Fruit fly (Drosophila melanogaster) whole organism, wandering third instar larva: ENCODE data around the gene lab.

Source experiments
- Abd-B ChIP-seq: fragments of >200 bp; optimal IDR thresholded peaks from 2 replicates; lab custom pipeline; 2017; ENCODE audit warnings: missing biosample characterization, missing genetic modification characterization
- CG32264 ChIP-seq: fragments of 200-800 bp; sonication (Bioruptor generic); optimal IDR thresholded peaks from 2 replicates; lab custom pipeline; 2016; ENCODE audit warnings: missing biosample characterization, missing genetic modification characterization
- CG9705 ChIP-seq: fragments of 200-800 bp; sonication (Bioruptor generic); optimal IDR thresholded peaks from 2 replicates; lab custom pipeline; 2018; ENCODE audit warnings: missing biosample characterization, mild to moderate bottlenecking, missing genetic modification characterization
- CrebA ChIP-seq: fragments of 200-800 bp; sonication (Bioruptor generic); optimal IDR thresholded peaks from 2 replicates; lab custom pipeline; 2016; ENCODE audit warnings: missing biosample characterization, mild to moderate bottlenecking, missing genetic modification characterization, borderline replicate concordance
- Dfd ChIP-seq: fragments of >200 bp; optimal IDR thresholded peaks from 2 replicates; lab custom pipeline; 2017; ENCODE audit warnings: missing biosample characterization, missing genetic modification characterization
- Dif ChIP-seq: fragments of 200-275, 200-300 bp; sonication (Bioruptor generic); optimal IDR thresholded peaks from 2 replicates; lab custom pipeline; 2018; ENCODE audit warnings: missing biosample characterization, missing genetic modification characterization; ENCODE audit not compliant: partially characterized antibody
- GATAd ChIP-seq: sonication (Bioruptor generic); optimal IDR thresholded peaks from 2 replicates; lab custom pipeline; 2016; ENCODE audit warnings: missing biosample characterization, missing genetic modification characterization
- HLH106 ChIP-seq: fragments of 200-800 bp; optimal IDR thresholded peaks from 3 replicates; lab custom pipeline; 2019; ENCODE audit warnings: missing biosample characterization, mild to moderate bottlenecking, missing genetic modification characterization, moderate library complexity
- Hnf4 ChIP-seq: fragments of 200-800 bp; sonication (Bioruptor generic); optimal IDR thresholded peaks from 2 replicates; lab custom pipeline; 2016; ENCODE audit warnings: missing biosample characterization, mild to moderate bottlenecking, missing genetic modification characterization
- Hr83 ChIP-seq: fragments of 200-300 bp; sonication (Bioruptor generic); optimal IDR thresholded peaks from 2 replicates; lab custom pipeline; 2016; ENCODE audit warnings: missing biosample characterization, mild to moderate bottlenecking, missing genetic modification characterization, moderate library complexity; ENCODE audit not compliant: poor library complexity, severe bottlenecking
- Jra ChIP-seq: sonication (Bioruptor generic); optimal IDR thresholded peaks from 2 replicates; lab custom pipeline; 2016; ENCODE audit warnings: missing biosample characterization, missing genetic modification characterization
- Myc ChIP-seq: fragments of >200 bp; optimal IDR thresholded peaks from 2 replicates; lab custom pipeline; 2017
- N ChIP-seq: fragments of >200 bp; optimal IDR thresholded peaks from 2 replicates; lab custom pipeline; 2018; ENCODE audit warnings: missing biosample characterization, missing external identifiers, missing genetic modification characterization
- OdsH ChIP-seq: fragments of 200-800 bp; sonication (Bioruptor generic); optimal IDR thresholded peaks from 2 replicates; lab custom pipeline; 2016; ENCODE audit warnings: missing biosample characterization, mild to moderate bottlenecking, missing genetic modification characterization
- Rel ChIP-seq, 2 experiments: fragments of 200-800 bp; sonication (Bioruptor generic) in 1 of 2; optimal IDR thresholded peaks; 2 replicates in 1 of 2; 3 replicates in 1 of 2; lab custom pipeline; 2016 to 2019; ENCODE audit warnings: mild to moderate bottlenecking in 2 of 2, missing biosample characterization in 2 of 2, missing genetic modification characterization in 2 of 2, moderate library complexity in 1 of 2
- Sp1 ChIP-seq: fragments of 200-800 bp; sonication (Bioruptor generic); optimal IDR thresholded peaks from 3 replicates; lab custom pipeline; 2019; ENCODE audit warnings: missing biosample characterization, mild to moderate bottlenecking, missing genetic modification characterization, moderate library complexity
- Vsx2 ChIP-seq: fragments of 200-300, 225-300 bp; sonication (Bioruptor generic); optimal IDR thresholded peaks from 2 replicates; lab custom pipeline; 2018; ENCODE audit warnings: missing biosample characterization, missing genetic modification characterization; ENCODE audit not compliant: partially characterized antibody
- br ChIP-seq: fragments of 200-800 bp; sonication (Bioruptor generic); optimal IDR thresholded peaks from 2 replicates; lab custom pipeline; 2016; ENCODE audit warnings: missing biosample characterization, missing genetic modification characterization
- brk ChIP-seq: fragments of 200-800 bp; sonication (Bioruptor generic); optimal IDR thresholded peaks from 2 replicates; lab custom pipeline; 2016; ENCODE audit warnings: missing biosample characterization, mild to moderate bottlenecking, missing genetic modification characterization
- dl ChIP-seq, 2 experiments: fragments of 175-275, 200-275 bp in 1 of 2; fragments of 200-275 bp in 1 of 2; sonication (Bioruptor generic); optimal IDR thresholded peaks; lab custom pipeline; 2018; ENCODE audit warnings: mild to moderate bottlenecking in 2 of 2, missing biosample characterization in 2 of 2, missing genetic modification characterization in 2 of 2, moderate library complexity in 2 of 2; ENCODE audit not compliant: partially characterized antibody in 2 of 2, insufficient read depth in 1 of 2
- dmrt93B ChIP-seq: fragments of 200-800 bp; sonication (Bioruptor generic); optimal IDR thresholded peaks from 2 replicates; lab custom pipeline; 2018; ENCODE audit warnings: missing biosample characterization, mild to moderate bottlenecking, missing genetic modification characterization
- dsf ChIP-seq: sonication (Bioruptor generic); optimal IDR thresholded peaks from 2 replicates; lab custom pipeline; 2016; ENCODE audit warnings: missing biosample characterization, missing genetic modification characterization, borderline replicate concordance
- ey ChIP-seq: fragments of 200-800 bp; sonication (Bioruptor generic); optimal IDR thresholded peaks from 2 replicates; lab custom pipeline; 2016; ENCODE audit warnings: missing biosample characterization, missing genetic modification characterization
- foxo ChIP-seq, 2 experiments: fragments of 200-800 bp; sonication (Bioruptor generic); optimal IDR thresholded peaks; 2 replicates in 1 of 2; 3 replicates in 1 of 2; lab custom pipeline; 2016 to 2017; ENCODE audit warnings: missing biosample characterization in 2 of 2, missing genetic modification characterization in 2 of 2
- fru ChIP-seq: fragments of 200-800 bp; sonication (Bioruptor generic); optimal IDR thresholded peaks from 3 replicates; lab custom pipeline; 2016; ENCODE audit warnings: missing biosample characterization, mild to moderate bottlenecking, missing genetic modification characterization
- h ChIP-seq: fragments of 200-800 bp; sonication (Bioruptor generic); optimal IDR thresholded peaks from 3 replicates; lab custom pipeline; 2016; ENCODE audit warnings: missing biosample characterization, mild to moderate bottlenecking, missing genetic modification characterization
- psq ChIP-seq: fragments of 200-800 bp; sonication (Bioruptor generic); optimal IDR thresholded peaks from 3 replicates; lab custom pipeline; 2017; ENCODE audit warnings: missing biosample characterization, mild to moderate bottlenecking, missing genetic modification characterization, moderate library complexity
- rgr ChIP-seq: fragments of 200-800 bp; sonication (Bioruptor generic); optimal IDR thresholded peaks from 3 replicates; lab custom pipeline; 2016; ENCODE audit warnings: missing biosample characterization, mild to moderate bottlenecking, missing genetic modification characterization
- sage ChIP-seq: fragments of 200-800 bp; sonication (Bioruptor generic); optimal IDR thresholded peaks from 2 replicates; lab custom pipeline; 2016; ENCODE audit warnings: missing biosample characterization, mild to moderate bottlenecking, missing genetic modification characterization
- sv ChIP-seq: fragments of 200-800 bp; sonication (Bioruptor generic); optimal IDR thresholded peaks from 3 replicates; lab custom pipeline; 2016; ENCODE audit warnings: missing biosample characterization, missing genetic modification characterization
- tai ChIP-seq: sonication (Bioruptor generic); optimal IDR thresholded peaks from 2 replicates; lab custom pipeline; 2016; ENCODE audit warnings: missing biosample characterization, missing genetic modification characterization
- usp ChIP-seq: fragments of >200 bp; optimal IDR thresholded peaks from 2 replicates; lab custom pipeline; 2017; ENCODE audit warnings: missing biosample characterization, missing genetic modification characterization

lab gene

DNA sequence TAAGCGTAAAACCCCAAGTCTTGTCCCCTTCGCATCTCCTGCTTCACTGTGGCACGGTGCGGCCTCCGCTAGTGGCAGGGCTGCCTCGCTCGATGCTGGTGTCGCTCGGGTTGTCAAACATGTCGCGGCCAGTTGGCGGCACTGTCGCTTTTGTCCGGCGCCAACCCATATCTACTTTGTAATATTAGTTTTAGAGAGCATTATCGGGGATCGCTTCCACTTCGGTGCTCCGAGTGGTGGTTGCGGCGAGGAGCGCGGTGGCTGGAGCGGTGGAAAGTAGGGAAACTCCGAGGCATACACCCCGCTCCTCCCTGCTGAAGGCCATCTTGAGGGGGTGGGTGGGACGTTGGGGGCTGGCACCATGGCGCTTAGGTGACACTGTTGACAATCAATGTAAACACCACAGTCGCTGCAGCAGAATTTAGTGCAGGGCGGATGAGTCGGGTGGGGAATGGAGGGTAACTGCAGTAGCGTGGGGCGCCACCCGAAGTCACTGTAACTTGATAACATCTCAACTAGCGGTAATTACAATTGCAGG lies 13.2 kb downstream of the lab start:
- no peak for TF ChIP-seq sv
- no peak for TF ChIP-seq CG9705 (GFP tag; lab: Kevin White, UChicago)
- no peak for TF ChIP-seq foxo (GFP tag; optimal IDR thresholded peaks at IDR 0.05; lab: Kevin White, UChicago)
- TF ChIP-seq Sp1: no peak
- TF ChIP-seq HLH106 (tag; lab: Kevin White, UChicago): no peak
- TF ChIP-seq Hr83 (GFP tag; lab: Kevin White, UChicago): no peak
- no peak for TF ChIP-seq brk (GFP tag; lab: Kevin White, UChicago)
- TF ChIP-seq ey: no peak
- no peak for TF ChIP-seq OdsH (GFP tag; lab: Kevin White, UChicago)
- no peak for TF ChIP-seq Dif (GFP tag; lab: Kevin White, UChicago)
- TF ChIP-seq Vsx2 (GFP tag; lab: Kevin White, UChicago): no peak
- no peak for TF ChIP-seq Rel (GFP tag; optimal IDR thresholded peaks at IDR 0.05; lab: Kevin White, UChicago)
- no peak for TF ChIP-seq Rel (tag; optimal IDR thresholded peaks at IDR 0.05; lab: Kevin White, UChicago)
- no peak for TF ChIP-seq br (GFP tag; lab: Kevin White, UChicago)
- no peak for TF ChIP-seq usp (GFP tag; lab: Kevin White, UChicago)
- TF ChIP-seq CG32264: no peak
- TF ChIP-seq Myc (lab: Kevin White, UChicago): no peak
- no peak for TF ChIP-seq dl (GFP tag; optimal IDR thresholded peaks at IDR 0.05; lab: Kevin White, UChicago; ENCODE audit: insufficient read depth in 1 of 2, partially characterized antibody in 2 of 2)
- no peak for TF ChIP-seq dsf (GFP tag; lab: Kevin White, UChicago)
- no peak for TF ChIP-seq Abd-B (GFP tag; lab: Kevin White, UChicago)

DNA sequence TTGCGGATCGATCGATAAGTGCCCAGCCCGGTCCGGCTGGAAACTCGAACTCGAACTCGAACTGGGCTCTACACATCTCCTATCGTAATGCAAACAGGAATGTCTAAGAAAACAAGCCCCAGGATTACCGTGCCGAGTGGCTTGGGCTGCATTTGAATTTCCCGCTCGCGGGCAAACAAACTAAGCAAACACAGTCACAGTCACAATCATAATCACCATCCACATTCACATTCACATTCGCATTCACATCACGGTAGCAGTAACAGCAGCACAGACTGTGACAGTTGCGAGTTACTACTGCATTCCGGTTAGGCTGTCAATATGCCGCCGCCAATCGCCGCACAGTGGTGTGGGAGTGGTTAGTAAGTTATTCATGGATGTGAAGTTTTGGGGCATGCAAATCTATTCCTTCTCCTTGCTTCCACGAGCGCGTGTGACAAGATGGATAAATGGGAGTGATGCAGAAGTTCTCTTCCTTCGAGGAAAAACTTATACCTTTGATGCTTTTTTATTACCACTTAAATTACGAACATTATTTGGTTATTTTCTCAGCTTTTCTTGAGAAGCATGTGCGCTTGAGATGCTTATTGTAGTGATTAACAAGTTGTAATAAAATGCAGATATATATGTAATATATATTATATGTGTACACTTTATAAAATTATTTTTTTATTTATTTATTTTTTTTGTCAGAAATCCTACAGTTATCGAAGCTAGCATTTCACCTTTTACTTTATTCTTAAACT lies 13.8 kb downstream of the lab start:
- TF ChIP-seq Sp1: no peak
- no peak for TF ChIP-seq brk (GFP tag; lab: Kevin White, UChicago)
- TF ChIP-seq dmrt93B: no peak
- no peak for TF ChIP-seq h (GFP tag; lab: Kevin White, UChicago)
- TF ChIP-seq Dfd (GFP tag; lab: Kevin White, UChicago): no peak
- no peak for TF ChIP-seq HLH106 (tag; lab: Kevin White, UChicago)
- no peak for TF ChIP-seq OdsH (GFP tag; lab: Kevin White, UChicago)
- TF ChIP-seq Jra (GFP tag; lab: Kevin White, UChicago): no peak
- no peak for TF ChIP-seq Dif (GFP tag; lab: Kevin White, UChicago)
- TF ChIP-seq CG9705 (GFP tag; lab: Kevin White, UChicago): no peak
- no peak for TF ChIP-seq sv
- no peak for TF ChIP-seq dl (GFP tag; optimal IDR thresholded peaks at IDR 0.05; lab: Kevin White, UChicago; ENCODE audit: insufficient read depth in 1 of 2, partially characterized antibody in 2 of 2)
- no peak for TF ChIP-seq psq (GFP tag; lab: Kevin White, UChicago)
- no peak for TF ChIP-seq Abd-B (GFP tag; lab: Kevin White, UChicago)

DNA sequence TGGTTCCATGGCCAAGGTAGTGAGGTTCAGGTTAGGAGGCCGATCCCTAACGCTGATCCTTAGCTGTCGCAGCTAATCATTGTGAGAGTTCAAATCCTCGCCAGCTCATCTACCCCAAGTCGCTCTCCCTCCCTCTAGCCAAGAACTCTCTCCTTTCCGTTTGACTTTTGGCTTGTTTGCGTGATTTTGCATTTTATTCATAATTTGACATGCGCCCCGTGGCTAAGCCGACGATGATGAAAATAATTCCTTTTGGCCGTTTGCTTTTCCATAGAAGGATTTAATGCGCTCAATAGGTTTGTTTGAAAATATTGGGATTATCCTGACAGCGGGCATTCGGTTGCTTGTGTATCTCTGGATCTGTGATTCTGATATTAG lies 15.1 kb downstream of the lab start:
- TF ChIP-seq sage (GFP tag; lab: Kevin White, UChicago): no peak
- TF ChIP-seq rgr (GFP tag; lab: Kevin White, UChicago): no peak
- no peak for TF ChIP-seq fru (GFP tag; lab: Kevin White, UChicago)
- no peak for TF ChIP-seq tai (GFP tag; lab: Kevin White, UChicago)
- no peak for TF ChIP-seq dmrt93B
- no peak for TF ChIP-seq Dif (GFP tag; lab: Kevin White, UChicago)
- no peak for TF ChIP-seq dsf (GFP tag; lab: Kevin White, UChicago)
- TF ChIP-seq GATAd (GFP tag; lab: Kevin White, UChicago): no peak
- TF ChIP-seq ey: no peak
- no peak for TF ChIP-seq Myc (lab: Kevin White, UChicago)
- no peak for TF ChIP-seq Dfd (GFP tag; lab: Kevin White, UChicago)
- no peak for TF ChIP-seq Hnf4
- TF ChIP-seq Abd-B (GFP tag; lab: Kevin White, UChicago): no peak
- TF ChIP-seq usp (GFP tag; lab: Kevin White, UChicago): no peak
- TF ChIP-seq br (GFP tag; lab: Kevin White, UChicago): no peak
- no peak for TF ChIP-seq N (GFP tag; lab: Kevin White, UChicago)
- no peak for TF ChIP-seq CrebA
- TF ChIP-seq CG32264: no peak
